Fruit fly (Drosophila melanogaster) whole organism, embryonic: ENCODE results near the gene CG3679.
A peak's percentile ranks its signal among the peaks of the same experiment; 100 is the strongest.

Experiments
- Atf3 ChIP-seq: fragments of 200-800 bp; sonication (Bioruptor generic); optimal IDR thresholded peaks from 3 replicates; lab custom pipeline; 2016; ENCODE audit warnings: missing biosample characterization, missing genetic modification characterization
- B-H2 ChIP-seq: fragments of 200-800 bp; sonication (Bioruptor generic); optimal IDR thresholded peaks from 2 replicates; lab custom pipeline; 2018; ENCODE audit warnings: missing biosample characterization, mild to moderate bottlenecking, missing genetic modification characterization
- CG11695 ChIP-seq: fragments of 200-800 bp; sonication (Bioruptor generic); IDR thresholded peaks from 3 replicates; pipeline ENCODE4 v1.3.6; 2022; ENCODE audit warnings: missing biosample characterization, missing genetic modification characterization
- CG12236 ChIP-seq: fragments of 200-800 bp; sonication (Bioruptor generic); optimal IDR thresholded peaks from 2 replicates; lab custom pipeline; 2016; ENCODE audit warnings: missing biosample characterization, missing genetic modification characterization
- CG13287 ChIP-seq: fragments of 200-800 bp; sonication (Bioruptor generic); IDR thresholded peaks from 2 replicates; pipeline ENCODE4 v1.3.6; 2022; ENCODE audit warnings: missing biosample characterization, missing genetic modification characterization; ENCODE audit not compliant: partially characterized antibody
- CG13624 ChIP-seq: fragments of 200-800 bp; sonication (Bioruptor generic); optimal IDR thresholded peaks from 2 replicates; lab custom pipeline; 2016; ENCODE audit warnings: missing biosample characterization, missing genetic modification characterization
- CG14965 ChIP-seq: fragments of 200-800 bp; sonication (Bioruptor generic); optimal IDR thresholded peaks from 2 replicates; lab custom pipeline; 2016; ENCODE audit warnings: missing biosample characterization, missing genetic modification characterization, borderline replicate concordance
- CG15269 ChIP-seq: fragments of 200-800 bp; sonication (Bioruptor generic); optimal IDR thresholded peaks from 2 replicates; lab custom pipeline; 2018; ENCODE audit warnings: missing biosample characterization, mild to moderate bottlenecking, missing genetic modification characterization, moderate library complexity
- CG17385 ChIP-seq: fragments of 200-800 bp; sonication (Bioruptor generic); optimal IDR thresholded peaks from 3 replicates; lab custom pipeline; 2018; ENCODE audit warnings: missing biosample characterization, mild to moderate bottlenecking, missing genetic modification characterization
- CG18011 ChIP-seq: fragments of 200-800 bp; sonication (Bioruptor generic); optimal IDR thresholded peaks from 2 replicates; lab custom pipeline; 2017; ENCODE audit warnings: missing biosample characterization, missing genetic modification characterization, mild to moderate bottlenecking, moderate library complexity, missing genotype
- CG18262 ChIP-seq: fragments of 200-800 bp; optimal IDR thresholded peaks from 3 replicates; lab custom pipeline; 2019; ENCODE audit warnings: missing biosample characterization, mild to moderate bottlenecking, missing genetic modification characterization, moderate library complexity
- CG18619 ChIP-seq: fragments of 200-800 bp; sonication (Bioruptor generic); optimal IDR thresholded peaks from 3 replicates; lab custom pipeline; 2017; ENCODE audit warnings: missing biosample characterization, mild to moderate bottlenecking, missing genetic modification characterization
- CG31224 ChIP-seq: fragments of 200-800 bp; sonication (Bioruptor generic); IDR thresholded peaks from 2 replicates; pipeline ENCODE4 v1.3.6; 2022; ENCODE audit warnings: missing biosample characterization, missing genetic modification characterization
- CG31441 ChIP-seq: fragments of 200-800 bp; sonication (Bioruptor generic); IDR thresholded peaks from 2 replicates; pipeline ENCODE4 v1.3.6; 2022; ENCODE audit warnings: missing biosample characterization, missing genetic modification characterization
- CG4282 ChIP-seq: fragments of 200-800 bp; sonication (Bioruptor generic); optimal IDR thresholded peaks from 2 replicates; lab custom pipeline; 2016; ENCODE audit warnings: missing biosample characterization, missing genetic modification characterization
- CG5953 ChIP-seq: fragments of 200-800 bp; sonication (Bioruptor generic); IDR thresholded peaks from 2 replicates; pipeline ENCODE4 v1.3.6; 2022; ENCODE audit warnings: missing biosample characterization, missing genetic modification characterization
- CG6272 ChIP-seq: fragments of 200-800 bp; sonication (Bioruptor generic); IDR thresholded peaks from 2 replicates; pipeline ENCODE4 v1.3.6; 2022; ENCODE audit warnings: missing biosample characterization, missing genetic modification characterization
- CG7963 ChIP-seq: fragments of 200-800 bp; sonication (Bioruptor generic); IDR thresholded peaks from 3 replicates; pipeline ENCODE4 v1.3.6; 2022; ENCODE audit warnings: missing biosample characterization, missing genetic modification characterization; ENCODE audit not compliant: partially characterized antibody
- CG8924 ChIP-seq: fragments of 200-800 bp; optimal IDR thresholded peaks from 3 replicates; lab custom pipeline; 2019; ENCODE audit warnings: missing biosample characterization, mild to moderate bottlenecking, missing genetic modification characterization, moderate library complexity
- CG9932 ChIP-seq: fragments of 200-800 bp; sonication (Bioruptor generic); IDR thresholded peaks from 2 replicates; pipeline ENCODE4 v1.3.6; 2022; ENCODE audit warnings: missing biosample characterization, missing genetic modification characterization
- Dbx ChIP-seq: fragments of 200-800 bp; sonication (Bioruptor generic); IDR thresholded peaks from 3 replicates; pipeline ENCODE4 v1.3.6; 2022; ENCODE audit warnings: missing biosample characterization, missing genetic modification characterization
- Deaf1 ChIP-seq: fragments of 200-800 bp; optimal IDR thresholded peaks from 3 replicates; lab custom pipeline; 2019; ENCODE audit warnings: missing biosample characterization, mild to moderate bottlenecking, missing genetic modification characterization, moderate library complexity
- Dfd ChIP-seq, 2 experiments: fragments of >200 bp; optimal IDR thresholded peaks; 2 replicates each; lab custom pipeline; 2017; ENCODE audit warnings: missing biosample characterization in 2 of 2, missing genetic modification characterization in 2 of 2
- Doc2 ChIP-seq: fragments of 200-800 bp; sonication (Bioruptor generic); IDR thresholded peaks from 2 replicates; pipeline ENCODE4 v1.3.6; 2022; ENCODE audit warnings: missing biosample characterization, missing genetic modification characterization
- E2f1 ChIP-seq: fragments of 200-800 bp; sonication (Bioruptor generic); IDR thresholded peaks from 2 replicates; pipeline ENCODE4 v1.3.6; 2022; ENCODE audit warnings: missing biosample characterization, missing genetic modification characterization
- Gug ChIP-seq: fragments of 200-800 bp; sonication (Bioruptor generic); IDR thresholded peaks from 4 replicates; pipeline ENCODE4 v1.3.6; 2022; ENCODE audit warnings: missing biosample characterization, missing genetic modification characterization
- Lhr ChIP-seq: fragments of 200-800 bp; sonication (Bioruptor generic); optimal IDR thresholded peaks from 3 replicates; lab custom pipeline; 2017; ENCODE audit warnings: mild to moderate bottlenecking, missing biosample characterization, missing genetic modification reagents, missing genetic modification characterization
- Nf-YA ChIP-seq: fragments of 200-800 bp; sonication (Bioruptor generic); IDR thresholded peaks from 2 replicates; pipeline ENCODE4 v1.3.6; 2022; ENCODE audit warnings: missing biosample characterization, missing genetic modification characterization
- NfI ChIP-seq: fragments of 200-800 bp; sonication (Bioruptor generic); optimal IDR thresholded peaks from 3 replicates; lab custom pipeline; 2018; ENCODE audit warnings: missing biosample characterization, mild to moderate bottlenecking, missing genetic modification characterization, moderate library complexity
- Rfx ChIP-seq: fragments of 200-800 bp; sonication (Bioruptor generic); IDR thresholded peaks from 2 replicates; pipeline ENCODE4 v1.3.6; 2022; ENCODE audit warnings: missing biosample characterization, missing genetic modification characterization
- Xrp1 ChIP-seq: fragments of 200-800 bp; sonication (Bioruptor generic); IDR thresholded peaks from 2 replicates; pipeline ENCODE4 v1.3.6; 2022; ENCODE audit warnings: missing biosample characterization, missing genetic modification characterization
- chif ChIP-seq, 2 experiments: fragments of 200-800 bp; sonication (Bioruptor generic); optimal IDR thresholded peaks; 3 replicates each; lab custom pipeline; 2016; ENCODE audit warnings: missing biosample characterization in 2 of 2, missing genetic modification characterization in 2 of 2
- crc ChIP-seq: fragments of 200-800 bp; sonication (Bioruptor generic); optimal IDR thresholded peaks from 2 replicates; lab custom pipeline; 2016; ENCODE audit warnings: missing biosample characterization, missing genetic modification characterization
- grn ChIP-seq: fragments of 200-800 bp; sonication (Bioruptor generic); optimal IDR thresholded peaks from 3 replicates; lab custom pipeline; 2017; ENCODE audit warnings: missing biosample characterization, missing genetic modification characterization
- ind ChIP-seq: fragments of 200-800 bp; sonication (Bioruptor generic); optimal IDR thresholded peaks from 3 replicates; lab custom pipeline; 2016; ENCODE audit warnings: missing biosample characterization, missing genetic modification characterization
- insv ChIP-seq, 2 experiments: fragments of 200-800 bp; sonication (Bioruptor generic); optimal IDR thresholded peaks; 3 replicates each; lab custom pipeline; 2016 to 2018; ENCODE audit warnings: missing biosample characterization in 2 of 2, missing genetic modification characterization in 2 of 2
- inv ChIP-seq: fragments of 200-800 bp; sonication (Bioruptor generic); IDR thresholded peaks from 2 replicates; pipeline ENCODE4 v1.3.6; 2022; ENCODE audit warnings: missing biosample characterization, missing genetic modification characterization; ENCODE audit not compliant: partially characterized antibody
- kah ChIP-seq: fragments of 200-800 bp; sonication (Bioruptor generic); optimal IDR thresholded peaks from 2 replicates; lab custom pipeline; 2018; ENCODE audit warnings: missing biosample characterization, mild to moderate bottlenecking, missing genetic modification characterization
- klu ChIP-seq: fragments of 200-800 bp; sonication (Bioruptor generic); IDR thresholded peaks from 2 replicates; pipeline ENCODE4 v1.3.6; 2022; ENCODE audit warnings: missing biosample characterization, missing genetic modification characterization
- lilli ChIP-seq: fragments of 200-800 bp; sonication (Bioruptor generic); optimal IDR thresholded peaks from 3 replicates; lab custom pipeline; 2016; ENCODE audit warnings: missing biosample characterization, missing genetic modification characterization
- nom ChIP-seq: fragments of 200-800 bp; sonication (Bioruptor generic); optimal IDR thresholded peaks from 2 replicates; lab custom pipeline; 2017; ENCODE audit warnings: missing biosample characterization, missing genetic modification characterization, mild to moderate bottlenecking, moderate library complexity, missing genetic modification reagents
- p53 ChIP-seq: fragments of 200-800 bp; sonication (Bioruptor generic); optimal IDR thresholded peaks from 2 replicates; lab custom pipeline; 2016; ENCODE audit warnings: missing biosample characterization, missing genetic modification characterization
- row ChIP-seq: fragments of 200-800 bp; sonication (Bioruptor generic); IDR thresholded peaks from 3 replicates; pipeline ENCODE4 v1.3.6; 2022; ENCODE audit warnings: missing biosample characterization, missing genetic modification characterization
- shn ChIP-seq: fragments of 200-800 bp; sonication (Bioruptor generic); optimal IDR thresholded peaks from 3 replicates; lab custom pipeline; 2016; ENCODE audit warnings: missing biosample characterization, missing genetic modification characterization
- sisA ChIP-seq: fragments of 200-800 bp; sonication (Bioruptor generic); IDR thresholded peaks from 2 replicates; pipeline ENCODE4 v1.3.6; 2022; ENCODE audit warnings: missing biosample characterization, missing genetic modification characterization
- tgo ChIP-seq: fragments of 200-800 bp; sonication (Bioruptor generic); IDR thresholded peaks from 3 replicates; pipeline ENCODE4 v1.3.6; 2022; ENCODE audit warnings: missing biosample characterization, missing genetic modification characterization
- tna ChIP-seq: fragments of 200-800 bp; sonication (Bioruptor generic); IDR thresholded peaks from 2 replicates; pipeline ENCODE4 v1.3.6; 2022; ENCODE audit warnings: missing biosample characterization, missing genetic modification characterization; ENCODE audit not compliant: partially characterized antibody
- tx ChIP-seq: fragments of 200-800 bp; sonication (Bioruptor generic); optimal IDR thresholded peaks from 2 replicates; lab custom pipeline; 2016; ENCODE audit warnings: missing biosample characterization, missing genetic modification characterization
- unpg ChIP-seq: fragments of 200-800 bp; sonication (Bioruptor generic); optimal IDR thresholded peaks from 3 replicates; lab custom pipeline; 2018; ENCODE audit warnings: missing biosample characterization, mild to moderate bottlenecking, missing genetic modification characterization, moderate library complexity
- usp ChIP-seq: fragments of >200 bp; optimal IDR thresholded peaks from 2 replicates; lab custom pipeline; 2017; ENCODE audit warnings: missing biosample characterization, missing genetic modification characterization

The CG3679 gene

DNA sequence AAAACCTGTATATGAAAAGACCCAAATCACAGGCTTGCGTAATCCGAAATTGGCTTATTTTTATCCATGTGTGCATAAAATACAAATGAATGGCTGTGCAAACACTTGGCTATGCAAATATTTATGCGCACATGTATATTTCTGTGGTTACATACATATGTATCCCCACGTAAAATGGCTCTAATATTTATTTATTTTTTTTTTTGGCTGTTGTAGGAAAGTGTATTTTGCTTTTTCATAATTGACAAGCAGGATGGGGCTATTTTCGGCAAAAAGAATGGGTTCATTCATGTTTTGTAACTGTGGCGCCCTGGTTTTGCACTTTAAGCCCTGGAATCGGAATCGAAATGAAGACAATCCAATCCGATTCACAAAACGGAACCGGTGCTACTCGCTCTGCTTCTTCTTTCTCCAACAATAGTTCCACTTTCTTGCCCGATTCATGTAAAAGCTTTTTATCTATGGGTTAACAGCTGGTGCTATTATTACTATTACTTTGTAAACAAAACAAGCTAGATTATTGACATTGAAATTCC, 31.5 kb downstream of the CG3679 start (continued):
- no peak for TF ChIP-seq CG7963 (GFP tag; lab: Robert Waterston, UW)
- peak; percentile 42 for TF ChIP-seq CG12236 (GFP tag; lab: Kevin White, UChicago)
- peak; percentile 46 for TF ChIP-seq nom (GFP tag; lab: Kevin White, UChicago)
- TF ChIP-seq CG9932, result peak; percentile 84
- TF ChIP-seq CG4282 (GFP tag; lab: Kevin White, UChicago), result peak; percentile 53
- TF ChIP-seq CG13287, result peak; percentile 19; the same call in 1 of the 2 replicates
- TF ChIP-seq chif (GFP tag; optimal IDR thresholded peaks at IDR 0.05; lab: Kevin White, UChicago), result peak; percentile 33 to 53
- peak; percentile 70 for TF ChIP-seq unpg (GFP tag; lab: Kevin White, UChicago)
- TF ChIP-seq CG31224 (GFP tag; lab: Robert Waterston, UW), result peak; percentile 61; the same call in 1 of the 2 replicates
- TF ChIP-seq Rfx (GFP tag; lab: Robert Waterston, UW), result peak; percentile 85
- TF ChIP-seq B-H2, result peak; percentile 67
- no peak for TF ChIP-seq usp
- TF ChIP-seq sisA (GFP tag; lab: Robert Waterston, UW), result peak; percentile 70
- TF ChIP-seq ind (GFP tag; lab: Kevin White, UChicago), result peak; percentile 74
- TF ChIP-seq tgo (GFP tag; lab: Robert Waterston, UW), result peak; percentile 73
- TF ChIP-seq CG6272, result peak; percentile 53
- TF ChIP-seq Dbx (GFP tag; lab: Robert Waterston, UW), result peak; percentile 78
- peak; percentile 63 for TF ChIP-seq CG18011 (GFP tag; lab: Kevin White, UChicago)
- TF ChIP-seq tna (GFP tag; lab: Robert Waterston, UW), result peak; percentile 14; the same call in 1 of the 2 replicates
- TF ChIP-seq tx (GFP tag; lab: Kevin White, UChicago), result no peak
- TF ChIP-seq kah (GFP tag; lab: Kevin White, UChicago), result peak; percentile 26
- peak; percentile 54; the same call in 1 of the 2 replicates for TF ChIP-seq Nf-YA (GFP tag; lab: Robert Waterston, UW)
- peak; percentile 63 for TF ChIP-seq shn (GFP tag; lab: Kevin White, UChicago)
- TF ChIP-seq CG8924, result peak; percentile 8
- TF ChIP-seq Doc2 (GFP tag; lab: Robert Waterston, UW), result no peak
- TF ChIP-seq grn (GFP tag; lab: Kevin White, UChicago), result no peak
- TF ChIP-seq NfI, result peak; percentile 78
- no peak for TF ChIP-seq Deaf1 (tag; lab: Kevin White, UChicago)
- TF ChIP-seq CG17385 (GFP tag; lab: Kevin White, UChicago), result peak; percentile 90
- TF ChIP-seq CG5953 (GFP tag; lab: Robert Waterston, UW), result peak; percentile 64
- TF ChIP-seq CG14965 (GFP tag; lab: Kevin White, UChicago), result no peak
- TF ChIP-seq inv (GFP tag; lab: Robert Waterston, UW), result no peak
- TF ChIP-seq CG13624 (GFP tag; lab: Kevin White, UChicago), result peak; percentile 71
- TF ChIP-seq lilli (GFP tag; lab: Kevin White, UChicago), result peak; percentile 87
- TF ChIP-seq crc (GFP tag; lab: Kevin White, UChicago), result peak; percentile 38
- TF ChIP-seq insv (GFP tag; optimal IDR thresholded peaks at IDR 0.05; lab: Kevin White, UChicago), result peak in 1 of 2 experiments; percentile 75
- TF ChIP-seq klu (GFP tag; lab: Robert Waterston, UW), result 0 out of 2 replicates have a peak, but pooled peaks have one; percentile 40
- no peak for TF ChIP-seq Lhr (GFP tag; lab: Kevin White, UChicago)
- TF ChIP-seq CG18262 (tag; lab: Kevin White, UChicago), result peak; percentile 30
- peak; percentile 77 for TF ChIP-seq E2f1 (GFP tag; lab: Robert Waterston, UW)
- TF ChIP-seq CG31441, result peak; percentile 52; the same call in 1 of the 2 replicates
- TF ChIP-seq Xrp1 (GFP tag; lab: Robert Waterston, UW), result peak; percentile 81
- peak; percentile 70 for TF ChIP-seq row (GFP tag; lab: Robert Waterston, UW)
- peak; percentile 26 for TF ChIP-seq Atf3 (GFP tag; lab: Kevin White, UChicago)
- TF ChIP-seq Gug (GFP tag; lab: Robert Waterston, UW), result peak; percentile 83
- TF ChIP-seq Dfd (GFP tag; optimal IDR thresholded peaks at IDR 0.05; lab: Kevin White, UChicago), result no peak
- TF ChIP-seq CG18619 (GFP tag; lab: Kevin White, UChicago), result peak; percentile 29
- peak; percentile 73 for TF ChIP-seq CG15269 (tag; lab: Kevin White, UChicago)
- peak; percentile 76; the same call in 2 of the 3 replicates for TF ChIP-seq CG11695 (GFP tag; lab: Robert Waterston, UW)
- TF ChIP-seq p53, result peak; percentile 53
